Fruit fly (Drosophila melanogaster) whole organism, embryonic: Measurements from ENCODE around the gene CG13623.

ENCODE experiments used
- Abd-B ChIP-seq: fragments of 200-800 bp; sonication (Bioruptor generic); optimal IDR thresholded peaks from 2 replicates; lab custom pipeline; 2018; ENCODE audit warnings: missing biosample characterization, mild to moderate bottlenecking, missing genetic modification characterization, moderate library complexity
- Atf6 ChIP-seq: fragments of 200-800 bp; sonication (Bioruptor generic); IDR thresholded peaks from 2 replicates; pipeline ENCODE4 v1.3.6; 2022; ENCODE audit warnings: missing biosample characterization, missing genetic modification characterization
- CG10979 ChIP-seq: fragments of 200-800 bp; sonication (Bioruptor generic); optimal IDR thresholded peaks from 2 replicates; lab custom pipeline; 2018; ENCODE audit warnings: missing biosample characterization, mild to moderate bottlenecking, missing genetic modification characterization, moderate library complexity
- CG11560 ChIP-seq: fragments of 200-800 bp; sonication (Bioruptor generic); IDR thresholded peaks from 3 replicates; pipeline ENCODE4 v1.3.6; 2022; ENCODE audit warnings: missing biosample characterization, missing genetic modification characterization
- CG12236 ChIP-seq: fragments of 200-800 bp; sonication (Bioruptor generic); optimal IDR thresholded peaks from 2 replicates; lab custom pipeline; 2016; ENCODE audit warnings: missing biosample characterization, missing genetic modification characterization
- CG13624 ChIP-seq: fragments of 200-800 bp; sonication (Bioruptor generic); optimal IDR thresholded peaks from 2 replicates; lab custom pipeline; 2016; ENCODE audit warnings: missing biosample characterization, missing genetic modification characterization
- CG13894 ChIP-seq: fragments of 200-800 bp; sonication (Bioruptor generic); optimal IDR thresholded peaks from 3 replicates; lab custom pipeline; 2018; ENCODE audit warnings: missing biosample characterization, mild to moderate bottlenecking, missing genetic modification characterization, moderate library complexity
- CG14014 ChIP-seq: fragments of 200-800 bp; sonication (Bioruptor generic); IDR thresholded peaks from 2 replicates; pipeline ENCODE4 v1.3.6; 2022; ENCODE audit warnings: missing biosample characterization, missing genetic modification characterization
- CG14441 ChIP-seq: fragments of 200-800 bp; sonication (Bioruptor generic); IDR thresholded peaks from 2 replicates; pipeline ENCODE4 v1.3.6; 2022; ENCODE audit warnings: missing biosample characterization, missing genetic modification characterization
- CG1529 ChIP-seq: fragments of 200-800 bp; sonication (Bioruptor generic); optimal IDR thresholded peaks from 3 replicates; lab custom pipeline; 2018; ENCODE audit warnings: missing biosample characterization, missing genetic modification characterization
- CG1647 ChIP-seq: fragments of 200-800 bp; sonication (Bioruptor generic); optimal IDR thresholded peaks from 3 replicates; lab custom pipeline; 2016; ENCODE audit warnings: missing biosample characterization, missing genetic modification characterization
- CG17359 ChIP-seq: fragments of 200-800 bp; sonication (Bioruptor generic); optimal IDR thresholded peaks from 3 replicates; lab custom pipeline; 2018; ENCODE audit warnings: missing biosample characterization, mild to moderate bottlenecking, missing genetic modification characterization, moderate library complexity
- CG17385 ChIP-seq: fragments of 200-800 bp; sonication (Bioruptor generic); optimal IDR thresholded peaks from 3 replicates; lab custom pipeline; 2018; ENCODE audit warnings: missing biosample characterization, mild to moderate bottlenecking, missing genetic modification characterization
- CG18476 ChIP-seq: fragments of 200-800 bp; sonication (Bioruptor generic); optimal IDR thresholded peaks from 2 replicates; lab custom pipeline; 2016; ENCODE audit warnings: missing biosample characterization, mild to moderate bottlenecking, missing genetic modification characterization
- CG3065 ChIP-seq: fragments of 200-800 bp; sonication (Bioruptor generic); optimal IDR thresholded peaks from 2 replicates; lab custom pipeline; 2016; ENCODE audit warnings: missing biosample characterization, missing genetic modification characterization
- CG31441 ChIP-seq: fragments of 200-800 bp; sonication (Bioruptor generic); IDR thresholded peaks from 2 replicates; pipeline ENCODE4 v1.3.6; 2022; ENCODE audit warnings: missing biosample characterization, missing genetic modification characterization
- CG3281 ChIP-seq: fragments of 200-800 bp; sonication (Bioruptor generic); optimal IDR thresholded peaks from 3 replicates; lab custom pipeline; 2017; ENCODE audit warnings: missing biosample characterization, mild to moderate bottlenecking, missing genetic modification characterization
- CG3847 ChIP-seq: fragments of 200-800 bp; sonication (Bioruptor generic); IDR thresholded peaks from 2 replicates; pipeline ENCODE4 v1.3.6; 2022; ENCODE audit warnings: missing biosample characterization, missing genetic modification characterization
- CG6272 ChIP-seq: fragments of 200-800 bp; sonication (Bioruptor generic); IDR thresholded peaks from 2 replicates; pipeline ENCODE4 v1.3.6; 2022; ENCODE audit warnings: missing biosample characterization, missing genetic modification characterization
- CG7928 ChIP-seq: fragments of 200-800 bp; sonication (Bioruptor generic); optimal IDR thresholded peaks from 2 replicates; lab custom pipeline; 2017; ENCODE audit warnings: missing biosample characterization, mild to moderate bottlenecking, missing genetic modification characterization
- CG8388 ChIP-seq: fragments of 200-800 bp; sonication (Bioruptor generic); optimal IDR thresholded peaks from 2 replicates; lab custom pipeline; 2019; ENCODE audit warnings: missing biosample characterization, mild to moderate bottlenecking, missing genetic modification characterization, moderate library complexity
- CG8924 ChIP-seq: fragments of 200-800 bp; optimal IDR thresholded peaks from 3 replicates; lab custom pipeline; 2019; ENCODE audit warnings: missing biosample characterization, mild to moderate bottlenecking, missing genetic modification characterization, moderate library complexity
- CG9609 ChIP-seq: fragments of 200-800 bp; sonication (Bioruptor generic); optimal IDR thresholded peaks from 3 replicates; lab custom pipeline; 2016; ENCODE audit warnings: missing biosample characterization, missing genetic modification characterization
- CG9876 ChIP-seq: fragments of 200-800 bp; sonication (Bioruptor generic); optimal IDR thresholded peaks from 2 replicates; lab custom pipeline; 2016; ENCODE audit warnings: missing biosample characterization, missing genetic modification characterization
- Dad ChIP-seq: fragments of 200-800 bp; sonication (Bioruptor generic); optimal IDR thresholded peaks from 3 replicates; lab custom pipeline; 2016; ENCODE audit warnings: missing biosample characterization, missing genetic modification characterization
- Dll ChIP-seq: fragments of 200-800 bp; sonication (Bioruptor generic); IDR thresholded peaks from 4 replicates; pipeline ENCODE4 v1.3.6; 2022; ENCODE audit warnings: missing biosample characterization, missing genetic modification characterization; ENCODE audit not compliant: partially characterized antibody
- HmgZ ChIP-seq: fragments of 200-800 bp; sonication (Bioruptor generic); optimal IDR thresholded peaks from 2 replicates; lab custom pipeline; 2018; ENCODE audit warnings: missing biosample characterization, mild to moderate bottlenecking, missing genetic modification characterization
- Jarid2 ChIP-seq: fragments of 200-800 bp; sonication (Bioruptor generic); optimal IDR thresholded peaks from 3 replicates; lab custom pipeline; 2017; ENCODE audit warnings: mild to moderate bottlenecking, missing biosample characterization, missing genetic modification reagents, missing genetic modification characterization
- Mes4 ChIP-seq: fragments of 200-800 bp; sonication (Bioruptor generic); optimal IDR thresholded peaks from 2 replicates; lab custom pipeline; 2016; ENCODE audit warnings: missing biosample characterization, missing genetic modification characterization
- Nf-YC ChIP-seq: fragments of 200-800 bp; optimal IDR thresholded peaks from 3 replicates; lab custom pipeline; 2019; ENCODE audit warnings: missing biosample characterization, mild to moderate bottlenecking, missing genetic modification characterization, moderate library complexity
- Opbp ChIP-seq: fragments of 200-800 bp; sonication (Bioruptor generic); IDR thresholded peaks from 3 replicates; pipeline ENCODE4 v1.3.6; 2022; ENCODE audit warnings: missing biosample characterization, missing genetic modification characterization; ENCODE audit not compliant: partially characterized antibody
- Six4 ChIP-seq: fragments of 200-800 bp; sonication (Bioruptor generic); optimal IDR thresholded peaks from 2 replicates; lab custom pipeline; 2016; ENCODE audit warnings: missing biosample characterization, missing genetic modification characterization
- Sry-β ChIP-seq: fragments of 200-800 bp; sonication (Bioruptor generic); optimal IDR thresholded peaks from 2 replicates; lab custom pipeline; 2018; ENCODE audit warnings: missing biosample characterization, mild to moderate bottlenecking, missing genetic modification characterization, moderate library complexity
- ab ChIP-seq: fragments of 200-800 bp; sonication (Bioruptor generic); optimal IDR thresholded peaks from 2 replicates; lab custom pipeline; 2016; ENCODE audit warnings: missing biosample characterization, missing genetic modification characterization
- al ChIP-seq: fragments of 200-800 bp; sonication (Bioruptor generic); IDR thresholded peaks from 2 replicates; pipeline ENCODE4 v1.3.6; 2022; ENCODE audit warnings: missing biosample characterization, missing genetic modification characterization
- ash1 ChIP-seq: fragments of 200-800 bp; sonication (Bioruptor generic); optimal IDR thresholded peaks from 2 replicates; lab custom pipeline; 2018; ENCODE audit warnings: missing biosample characterization, mild to moderate bottlenecking, missing genetic modification characterization
- da ChIP-seq: fragments of 200-800 bp; sonication (Bioruptor generic); optimal IDR thresholded peaks from 2 replicates; lab custom pipeline; 2016; ENCODE audit warnings: missing biosample characterization, missing genetic modification characterization
- dpn ChIP-seq, 2 experiments: fragments of 200-800 bp; sonication (Bioruptor generic); optimal IDR thresholded peaks; 3 replicates each; lab custom pipeline; 2016; ENCODE audit warnings: missing biosample characterization in 2 of 2, missing genetic modification characterization in 2 of 2
- dysf ChIP-seq: fragments of 200-800 bp; sonication (Bioruptor generic); IDR thresholded peaks from 3 replicates; pipeline ENCODE4 v1.3.6; 2022; ENCODE audit warnings: missing biosample characterization, missing genetic modification characterization
- eyg ChIP-seq: fragments of 200-800 bp; sonication (Bioruptor generic); optimal IDR thresholded peaks from 3 replicates; lab custom pipeline; 2016; ENCODE audit warnings: missing biosample characterization, missing genetic modification characterization
- hbn ChIP-seq: fragments of 200-800 bp; sonication (Bioruptor generic); IDR thresholded peaks from 2 replicates; pipeline ENCODE4 v1.3.6; 2022; ENCODE audit warnings: missing biosample characterization, missing genetic modification characterization; ENCODE audit not compliant: partially characterized antibody
- klu ChIP-seq: fragments of 200-800 bp; sonication (Bioruptor generic); IDR thresholded peaks from 2 replicates; pipeline ENCODE4 v1.3.6; 2022; ENCODE audit warnings: missing biosample characterization, missing genetic modification characterization
- mam ChIP-seq: fragments of 200-800 bp; sonication (Bioruptor generic); optimal IDR thresholded peaks from 3 replicates; lab custom pipeline; 2016; ENCODE audit warnings: missing biosample characterization, missing genetic modification characterization
- mld ChIP-seq: fragments of 200-800 bp; sonication (Bioruptor generic); IDR thresholded peaks from 3 replicates; pipeline ENCODE4 v1.3.6; 2022; ENCODE audit warnings: missing biosample characterization, missing genetic modification characterization; ENCODE audit not compliant: partially characterized antibody
- org-1 ChIP-seq: fragments of 200-800 bp; sonication (Bioruptor generic); optimal IDR thresholded peaks from 2 replicates; lab custom pipeline; 2017; ENCODE audit warnings: missing biosample characterization, missing genetic modification characterization
- seq ChIP-seq: fragments of 200-800 bp; sonication (Bioruptor generic); IDR thresholded peaks from 2 replicates; pipeline ENCODE4 v1.3.6; 2022; ENCODE audit warnings: missing biosample characterization, missing genetic modification characterization
- sim ChIP-seq: fragments of 200-800 bp; sonication (Bioruptor generic); IDR thresholded peaks from 2 replicates; pipeline ENCODE4 v1.3.6; 2022; ENCODE audit warnings: missing biosample characterization, missing genetic modification characterization
- sima ChIP-seq: fragments of 200-800 bp; sonication (Bioruptor generic); optimal IDR thresholded peaks from 2 replicates; lab custom pipeline; 2016; ENCODE audit warnings: missing biosample characterization, missing genetic modification characterization
- sob ChIP-seq: fragments of 200-800 bp; sonication (Bioruptor generic); IDR thresholded peaks from 2 replicates; pipeline ENCODE4 v1.3.6; 2022; ENCODE audit warnings: missing biosample characterization, missing genetic modification characterization
- sr ChIP-seq: fragments of 200-800 bp; sonication (Bioruptor generic); IDR thresholded peaks from 3 replicates; pipeline ENCODE4 v1.3.6; 2022; ENCODE audit warnings: missing biosample characterization, missing genetic modification characterization
- tll ChIP-seq, 2 experiments: fragments of 200-800 bp in 1 of 2; fragments of >200 bp in 1 of 2; sonication (Bioruptor generic) in 1 of 2; optimal IDR thresholded peaks; 2 replicates each; lab custom pipeline; 2017 to 2019; ENCODE audit warnings: missing biosample characterization in 2 of 2, missing genetic modification characterization in 2 of 2, mild to moderate bottlenecking in 1 of 2, moderate library complexity in 1 of 2
- trem ChIP-seq: fragments of 200-800 bp; optimal IDR thresholded peaks from 3 replicates; lab custom pipeline; 2019; ENCODE audit warnings: missing biosample characterization, mild to moderate bottlenecking, missing genetic modification characterization, moderate library complexity

Gene CG13623

DNA sequence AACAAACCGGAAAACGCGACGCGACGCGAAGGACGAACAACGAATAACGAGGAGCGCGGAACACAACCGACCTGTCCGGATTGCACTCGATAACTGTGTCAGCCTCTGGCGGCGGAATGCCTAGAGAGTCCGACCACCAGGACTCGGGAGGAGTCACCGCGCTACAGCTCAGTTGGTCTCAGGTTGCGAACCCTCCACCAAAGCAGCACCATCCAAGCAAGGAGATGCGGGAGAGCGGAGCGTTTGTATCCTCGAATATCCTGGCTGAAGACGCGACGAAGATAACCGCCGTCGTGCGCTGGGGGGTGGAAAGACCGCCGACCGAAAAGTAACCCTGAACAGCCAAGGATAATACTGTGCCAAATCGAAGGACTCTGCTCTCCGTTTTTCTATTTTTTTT is 47.0 kb upstream of the CG13623 start (continued):
- TF ChIP-seq CG3065 (GFP tag; lab: Kevin White, UChicago): no peak
- no peak for TF ChIP-seq CG11560
- no peak for TF ChIP-seq org-1 (GFP tag; lab: Kevin White, UChicago)
- 0 out of 2 replicates have a peak, but pooled peaks have one; percentile 17 for TF ChIP-seq Atf6 (GFP tag; lab: Robert Waterston, UW)
- TF ChIP-seq trem (tag; lab: Kevin White, UChicago): no peak
- TF ChIP-seq CG10979 (tag; lab: Kevin White, UChicago): no peak
- no peak for TF ChIP-seq CG31441 (GFP tag; lab: Robert Waterston, UW)
- TF ChIP-seq Six4 (GFP tag; lab: Kevin White, UChicago): no peak
- TF ChIP-seq mld (GFP tag; lab: Robert Waterston, UW): no peak
- no peak for TF ChIP-seq CG7928 (GFP tag; lab: Kevin White, UChicago)
- no peak for TF ChIP-seq dpn (GFP tag; optimal IDR thresholded peaks at IDR 0.05; lab: Kevin White, UChicago)
- no peak for TF ChIP-seq sim (GFP tag; lab: Robert Waterston, UW)
- no peak for TF ChIP-seq klu (GFP tag; lab: Robert Waterston, UW)
- TF ChIP-seq tll (GFP tag; optimal IDR thresholded peaks at IDR 0.05; lab: Kevin White, UChicago): no peak
- TF ChIP-seq CG13894: peak; percentile 96
- no peak for TF ChIP-seq CG14441
- TF ChIP-seq seq (GFP tag; lab: Robert Waterston, UW): peak; percentile 82
- TF ChIP-seq CG8924 (tag; lab: Kevin White, UChicago): no peak
- no peak for TF ChIP-seq mam (GFP tag; lab: Kevin White, UChicago)
- TF ChIP-seq Jarid2 (GFP tag; lab: Kevin White, UChicago): peak; percentile 37
- no peak for TF ChIP-seq sima (GFP tag; lab: Kevin White, UChicago)
- TF ChIP-seq eyg (GFP tag; lab: Kevin White, UChicago): no peak
- no peak for TF ChIP-seq Nf-YC (tag; lab: Kevin White, UChicago)
- no peak for TF ChIP-seq CG8388 (GFP tag; lab: Kevin White, UChicago)
- TF ChIP-seq sob (GFP tag; lab: Robert Waterston, UW): peak; percentile 11; the same call in 1 of the 2 replicates
- no peak for TF ChIP-seq CG17385
- no peak for TF ChIP-seq CG3847 (GFP tag; lab: Robert Waterston, UW)
- TF ChIP-seq CG18476 (GFP tag; lab: Kevin White, UChicago): no peak
- TF ChIP-seq da (GFP tag; lab: Kevin White, UChicago): no peak
- no peak for TF ChIP-seq HmgZ (tag; lab: Kevin White, UChicago)
- TF ChIP-seq CG14014 (GFP tag; lab: Robert Waterston, UW): no peak
- TF ChIP-seq ab (GFP tag; lab: Kevin White, UChicago): no peak
- TF ChIP-seq Dad (GFP tag; lab: Kevin White, UChicago): no peak
- no peak for TF ChIP-seq hbn
- no peak for TF ChIP-seq Abd-B (GFP tag; lab: Kevin White, UChicago)
- no peak for TF ChIP-seq CG6272 (GFP tag; lab: Robert Waterston, UW)
- no peak for TF ChIP-seq dysf (GFP tag; lab: Robert Waterston, UW)
- TF ChIP-seq CG13624: no peak
- TF ChIP-seq Mes4 (GFP tag; lab: Kevin White, UChicago): no peak
- TF ChIP-seq CG17359 (tag; lab: Kevin White, UChicago): peak; percentile 0
- TF ChIP-seq CG9876 (GFP tag; lab: Kevin White, UChicago): no peak
- no peak for TF ChIP-seq al (GFP tag; lab: Robert Waterston, UW)
- TF ChIP-seq CG1647 (GFP tag; lab: Kevin White, UChicago): no peak
- peak; percentile 33 for TF ChIP-seq ash1 (GFP tag; lab: Kevin White, UChicago)
- TF ChIP-seq Opbp: no peak
- no peak for TF ChIP-seq Dll (GFP tag; lab: Robert Waterston, UW)
- no peak for TF ChIP-seq CG3281
- TF ChIP-seq CG12236 (GFP tag; lab: Kevin White, UChicago): no peak
- TF ChIP-seq CG1529 (GFP tag; lab: Kevin White, UChicago): no peak
- no peak for TF ChIP-seq CG9609
- no peak for TF ChIP-seq Sry-β (GFP tag; lab: Kevin White, UChicago)
- TF ChIP-seq sr (GFP tag; lab: Robert Waterston, UW): no peak
